Fruit fly (Drosophila melanogaster) whole organism, adult: Measurements from ENCODE around the gene CG44139.

Experiments used
- CG14711 ChIP-seq: fragments of 200-800 bp; sonication (Bioruptor generic); optimal IDR thresholded peaks from 2 replicates; lab custom pipeline; 2018; ENCODE audit warnings: missing biosample characterization, mild to moderate bottlenecking, missing genetic modification characterization, moderate library complexity
- CG5204 ChIP-seq: fragments of 200-800 bp; sonication (Bioruptor generic); optimal IDR thresholded peaks from 2 replicates; lab custom pipeline; 2016; ENCODE audit warnings: missing biosample characterization, missing genetic modification characterization
- CG7045 ChIP-seq: fragments of 200-800 bp; sonication (Bioruptor generic); optimal IDR thresholded peaks from 2 replicates; lab custom pipeline; 2017; ENCODE audit warnings: missing biosample characterization, mild to moderate bottlenecking, missing genetic modification characterization
- CG7101 ChIP-seq: fragments of 200-800 bp; sonication (Bioruptor generic); optimal IDR thresholded peaks from 2 replicates; lab custom pipeline; 2018; ENCODE audit warnings: missing biosample characterization, mild to moderate bottlenecking, missing genetic modification characterization, moderate library complexity
- Clk ChIP-seq: fragments of 200-800 bp; sonication (Bioruptor generic); optimal IDR thresholded peaks from 2 replicates; lab custom pipeline; 2017; ENCODE audit warnings: missing biosample characterization, missing genetic modification characterization
- Crg-1 ChIP-seq: fragments of 200-800 bp; sonication (Bioruptor generic); optimal IDR thresholded peaks from 2 replicates; lab custom pipeline; 2016; ENCODE audit warnings: missing biosample characterization, missing genetic modification characterization
- Hr96 ChIP-seq: fragments of 200-800 bp; sonication (Bioruptor generic); optimal IDR thresholded peaks from 2 replicates; lab custom pipeline; 2016; ENCODE audit warnings: missing biosample characterization, missing genetic modification characterization
- Mnt ChIP-seq: fragments of 200-800 bp; sonication (Bioruptor generic); optimal IDR thresholded peaks from 2 replicates; lab custom pipeline; 2016; ENCODE audit warnings: missing biosample characterization, mild to moderate bottlenecking, missing genetic modification characterization
- cic ChIP-seq: fragments of 200-800 bp; sonication (Bioruptor generic); optimal IDR thresholded peaks from 2 replicates; lab custom pipeline; 2017; ENCODE audit warnings: missing biosample characterization, mild to moderate bottlenecking, missing genetic modification characterization, moderate library complexity
- cnc ChIP-seq, 2 experiments: fragments of >200 bp; optimal IDR thresholded peaks; 2 replicates each; lab custom pipeline; 2017
- kay ChIP-seq: fragments of 200-800 bp; sonication (Bioruptor generic); peaks from one replicate; lab custom pipeline; 2016; ENCODE audit warnings: missing biosample characterization, missing genetic modification characterization, borderline replicate concordance

dm6 chr2L:2380805-2381204 lies 43.8 kb upstream of the CG44139 start, which contains the start of gene Eogt:
- TF ChIP-seq cic (GFP tag; lab: Kevin White, UChicago) (peak; percentile 17), CG14711 (tag; lab: Kevin White, UChicago) (peak; percentile 90), Clk (peak; percentile 57), CG5204 (GFP tag; lab: Kevin White, UChicago) (peak; percentile 77), cnc (optimal IDR thresholded peaks at IDR 0.05; lab: Kevin White, UChicago) (no peak), Mnt (GFP tag; lab: Kevin White, UChicago) (peak; percentile 61), kay (GFP tag; lab: Kevin White, UChicago) (no peak), CG7045 (GFP tag; lab: Kevin White, UChicago) (peak; percentile 89), Hr96 (GFP tag; lab: Kevin White, UChicago) (peak; percentile 55), CG7101 (tag; lab: Kevin White, UChicago) (peak; percentile 96), Crg-1 (GFP tag; lab: Kevin White, UChicago) (peak; percentile 84)
